Worm (Caenorhabditis elegans): Measurements from ENCODE around the gene C38C5.1.

- no peak for TF ChIP-seq lin-39 (tag; optimal IDR thresholded peaks at IDR 0.05)
- TF ChIP-seq unc-62 (GFP tag; optimal IDR thresholded peaks at IDR 0.05): no peak
- TF ChIP-seq fkh-10 (GFP tag; optimal IDR thresholded peaks at IDR 0.05): no peak
- no peak for TF ChIP-seq lin-15B (tag; optimal IDR thresholded peaks at IDR 0.05)
- TF ChIP-seq fos-1 (tag; optimal IDR thresholded peaks at IDR 0.05): no peak
- TF ChIP-seq ZK546.5 (tag; optimal IDR thresholded peaks at IDR 0.05): no peak
- TF ChIP-seq nhr-76 (tag; optimal IDR thresholded peaks at IDR 0.05): no peak
- TF ChIP-seq ceh-16 (tag; optimal IDR thresholded peaks at IDR 0.05): no peak
- TF ChIP-seq snpc-4 (tag; optimal IDR thresholded peaks at IDR 0.05): no peak
Measured at ce11 chrX:5517063-5517462, 40.8 kb upstream of the C38C5.1 start, which contains the start of gene T23F2.5.

Measured in whole organism, L3 larva.